Worm (Caenorhabditis elegans): Measurements from ENCODE around the gene haf-7.
"Not testable (repeated sequence)": the region's sequence is repeated elsewhere in the genome, so short reads cannot be mapped to it uniquely, and the experiment has no call there.

The haf-7 gene

ce11 chrV:14821553-14821952, 48.5 kb downstream of the haf-7 start, which contains the start of gene W06A7.2:
Gene W06A7.2, plus strand, starts transcription at chrV:14821853.
- TF ChIP-seq W03F9.2 (tag; optimal IDR thresholded peaks at IDR 0.05), result no peak
- TF ChIP-seq him-1 (tag; optimal IDR thresholded peaks at IDR 0.05), result no peak
- TF ChIP-seq dao-5 (tag; optimal IDR thresholded peaks at IDR 0.05), result no peak

- no peak for TF ChIP-seq dao-5 (tag; optimal IDR thresholded peaks at IDR 0.05)
- TF ChIP-seq him-1 (tag; optimal IDR thresholded peaks at IDR 0.05), result no peak
- TF ChIP-seq W03F9.2 (tag; optimal IDR thresholded peaks at IDR 0.05), result no peak
Observed at ce11 chrV:14824124-14824523, 51.1 kb downstream of the haf-7 start, which contains the start of gene W06A7.4. Gene W06A7.4, plus strand, starts transcription at chrV:14824424.

ce11 chrV:14826952-14827351, 53.9 kb downstream of the haf-7 start, which contains the start of gene nspa-8:
Gene nspa-8, minus strand, starts transcription at chrV:14827052.
- TF ChIP-seq W03F9.2, dao-5, him-1 (tag; optimal IDR thresholded peaks at IDR 0.05): not testable (repeated sequence)

Measured in whole organism, L4/young adult.